Worm (Caenorhabditis elegans) whole organism, L3 larva: ENCODE data around the gene ZC168.2.

Experiments used
- R02D3.7 ChIP-seq: fragments of 150-350 bp; optimal IDR thresholded peaks from 2 replicates; lab custom pipeline; 2014; ENCODE audit warnings: missing biosample characterization, missing genetic modification characterization
- nhr-25 ChIP-seq: sonication (generic microtip); optimal IDR thresholded peaks from 2 replicates; lab custom pipeline; 2017; ENCODE audit warnings: missing biosample characterization, missing genetic modification characterization
- pha-4 ChIP-seq: fragments of 150-350 bp; optimal IDR thresholded peaks from 2 replicates; lab custom pipeline; 2014; ENCODE audit warnings: missing biosample characterization, missing genetic modification reagents, missing genetic modification characterization
- sea-2 ChIP-seq: fragments of 150-350 bp; sonication (generic microtip); optimal IDR thresholded peaks from 4 replicates; lab custom pipeline; 2014; ENCODE audit warnings: missing biosample characterization, missing genetic modification reagents, missing genetic modification characterization
- unc-39 ChIP-seq: sonication (generic microtip); optimal IDR thresholded peaks from 4 replicates; lab custom pipeline; 2017; ENCODE audit warnings: missing biosample characterization, missing genetic modification characterization
- ztf-4 ChIP-seq: fragments of 150-350 bp; optimal IDR thresholded peaks from 2 replicates; lab custom pipeline; 2014; ENCODE audit warnings: missing biosample characterization, missing genetic modification characterization

- TF ChIP-seq ztf-4 (tag; lab: Kevin White, UChicago) (no peak), pha-4 (tag; lab: Kevin White, UChicago) (no peak), nhr-25 (tag; lab: Kevin White, UChicago) (no peak), R02D3.7 (tag; lab: Kevin White, UChicago) (no peak), unc-39 (tag; lab: Kevin White, UChicago) (no peak), sea-2 (GFP tag; lab: Kevin White, UChicago) (no peak)
These were observed 16.6 kb downstream of the ZC168.2 start, which contains the start of gene T25B9.3 for ce11 chrIV:10744475-10744874.
